Worm (Caenorhabditis elegans): ENCODE data around the gene hot-6.

hot-6 gene

DNA sequence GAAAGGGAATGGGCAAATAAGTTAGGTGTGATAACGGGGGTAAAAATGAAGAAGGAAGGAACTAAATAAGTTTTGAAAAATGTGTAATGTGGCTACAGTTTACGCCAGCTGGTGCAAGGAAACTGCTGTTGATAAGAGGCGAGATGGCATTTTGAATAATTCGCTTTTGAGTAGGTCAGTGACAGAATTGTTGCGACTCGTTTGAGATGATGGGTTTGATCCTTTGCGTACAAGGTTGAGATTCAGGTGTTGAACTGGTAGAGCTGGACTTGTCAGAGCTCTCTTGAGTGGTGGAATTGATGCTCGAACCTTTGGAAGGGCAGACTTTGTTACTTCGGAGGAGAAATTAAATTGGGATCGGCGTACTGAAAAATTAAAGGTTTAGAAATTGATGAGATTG, 10.9 kb downstream of the hot-6 start:
- TF ChIP-seq klf-2 (GFP tag; conservative IDR thresholded peaks at IDR 0.05) (no peak), cog-1 (tag; optimal IDR thresholded peaks at IDR 0.05) (no peak), tab-1 (GFP tag; IDR thresholded peaks at IDR 0.05) (no peak)

DNA sequence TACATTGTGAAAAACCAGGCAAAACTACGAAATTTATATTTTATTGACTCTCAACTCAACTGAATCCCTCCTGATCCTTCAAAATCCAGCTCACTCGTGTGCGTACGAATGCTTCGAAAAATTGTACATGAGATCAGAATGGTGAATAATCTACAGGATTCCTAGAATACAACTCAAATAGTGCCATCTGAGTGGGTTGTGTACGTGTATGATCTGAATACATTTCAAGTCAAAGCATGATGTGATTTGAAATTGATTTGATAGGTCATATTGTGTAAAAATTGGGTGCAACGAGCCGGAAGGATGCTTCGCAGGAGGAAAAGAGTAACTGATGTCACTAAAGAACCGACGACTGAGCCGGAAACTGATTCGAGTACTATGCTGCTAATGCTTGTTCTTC, 12.0 kb downstream of the hot-6 start:
- no peak for TF ChIP-seq klf-2 (GFP tag; conservative IDR thresholded peaks at IDR 0.05)

DNA sequence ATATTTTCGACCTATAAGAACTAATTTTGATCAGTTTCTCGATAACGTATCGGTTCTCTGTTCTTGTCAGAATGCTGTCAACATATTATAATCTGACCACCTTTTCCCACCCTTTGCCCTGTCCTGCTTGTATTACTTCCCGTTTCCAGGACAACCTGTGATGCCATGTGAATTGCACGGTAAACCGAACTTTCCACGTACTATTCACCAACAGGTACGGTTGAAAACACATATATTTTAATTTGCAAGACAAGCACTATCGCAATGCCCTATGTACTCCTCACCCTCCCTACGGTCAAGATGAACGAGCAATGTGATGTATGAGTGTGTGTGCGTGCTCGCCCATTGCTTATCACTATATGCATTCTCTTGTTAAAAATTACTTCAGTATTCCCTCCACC, 13.6 kb downstream of the hot-6 start:
- TF ChIP-seq ref-1 (GFP tag; conservative IDR thresholded peaks at IDR 0.05) (no peak), tab-1 (GFP tag; IDR thresholded peaks at IDR 0.05) (no peak), med-1 (GFP tag; optimal IDR thresholded peaks at IDR 0.05; ENCODE audit: insufficient read depth) (no peak), cog-1 (tag; optimal IDR thresholded peaks at IDR 0.05) (no peak)

DNA sequence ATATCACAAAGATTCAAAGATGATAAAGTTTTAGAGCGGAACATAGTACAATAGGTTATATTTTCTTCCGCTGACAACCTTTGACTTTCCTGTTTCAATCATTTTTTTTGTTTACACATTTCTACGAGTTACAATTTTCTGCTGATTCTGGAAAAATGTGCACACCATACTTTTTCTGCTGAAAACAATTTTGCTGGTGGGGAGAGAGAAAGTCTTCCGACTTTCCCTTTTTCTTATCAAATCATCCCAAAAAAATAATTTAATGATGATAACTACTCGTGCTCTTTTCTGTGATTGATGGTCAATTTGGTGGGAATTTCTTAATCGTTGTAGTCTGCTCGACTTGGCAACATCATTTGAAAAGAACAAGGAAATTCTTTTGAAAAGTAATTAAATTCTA, 15.1 kb downstream of the hot-6 start:
- no peak for TF ChIP-seq klf-2 (GFP tag; conservative IDR thresholded peaks at IDR 0.05)
- TF ChIP-seq tab-1 (GFP tag; IDR thresholded peaks at IDR 0.05): no peak
- TF ChIP-seq T22C8.4 (GFP tag; IDR thresholded peaks at IDR 0.05): no peak
- TF ChIP-seq med-1 (GFP tag; optimal IDR thresholded peaks at IDR 0.05; ENCODE audit: insufficient read depth): no peak
- no peak for TF ChIP-seq ztf-29 (GFP tag; IDR thresholded peaks at IDR 0.05)
- TF ChIP-seq cog-1 (tag; optimal IDR thresholded peaks at IDR 0.05): no peak
- TF ChIP-seq ztf-23 (GFP tag; IDR thresholded peaks at IDR 0.05): no peak
- TF ChIP-seq flt-1 (GFP tag; IDR thresholded peaks at IDR 0.05): no peak
- no peak for TF ChIP-seq ref-1 (GFP tag; conservative IDR thresholded peaks at IDR 0.05)

DNA sequence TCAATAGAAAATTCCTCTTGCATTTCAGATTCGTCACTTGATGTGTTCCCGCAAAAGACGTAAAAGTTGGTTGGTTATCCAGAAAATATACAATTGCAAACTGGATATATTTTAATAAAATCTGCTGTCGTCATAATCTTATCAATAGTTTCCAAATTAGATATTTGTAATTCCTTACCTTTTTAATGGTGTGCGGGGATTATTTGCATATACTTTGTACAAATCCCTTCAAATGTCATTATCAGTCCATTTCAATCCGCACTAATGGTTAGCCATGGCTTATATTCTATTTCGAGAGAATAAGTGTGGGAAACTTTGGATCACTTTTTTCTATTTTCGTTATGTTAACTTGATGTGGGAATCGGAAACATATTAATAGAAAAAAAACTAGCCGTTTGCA, 18.6 kb downstream of the hot-6 start:
- TF ChIP-seq cog-1 (tag; optimal IDR thresholded peaks at IDR 0.05) (no peak), tab-1 (GFP tag; IDR thresholded peaks at IDR 0.05) (no peak), ref-1 (GFP tag; conservative IDR thresholded peaks at IDR 0.05) (no peak), flt-1 (GFP tag; IDR thresholded peaks at IDR 0.05) (no peak), ztf-23 (GFP tag; IDR thresholded peaks at IDR 0.05) (no peak), ztf-29 (GFP tag; IDR thresholded peaks at IDR 0.05) (no peak), klf-2 (GFP tag; conservative IDR thresholded peaks at IDR 0.05) (no peak), T22C8.4 (GFP tag; IDR thresholded peaks at IDR 0.05) (no peak), med-1 (GFP tag; optimal IDR thresholded peaks at IDR 0.05; ENCODE audit: insufficient read depth) (no peak)

DNA sequence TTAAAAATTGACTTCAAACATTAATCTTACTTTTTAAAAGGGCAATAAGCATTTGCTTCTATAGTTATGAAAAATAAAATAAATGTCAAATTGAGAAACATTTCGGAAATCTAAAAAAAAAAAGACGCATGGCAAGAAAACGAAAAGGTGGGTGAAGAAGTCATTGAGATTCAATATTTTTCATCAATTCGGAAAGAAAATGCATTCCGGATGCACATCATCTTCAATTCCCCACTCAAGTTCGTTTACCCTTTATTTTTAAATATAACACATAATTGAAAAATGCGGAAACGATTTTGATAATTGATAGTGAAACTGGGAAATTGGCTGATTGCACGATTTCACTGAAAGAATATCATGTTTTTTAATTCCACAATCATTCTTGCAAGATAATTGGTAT, 20.3 kb downstream of the hot-6 start, which contains the start of gene F53B7.4:
Gene F53B7.4, minus strand, starts transcription at position 101 of the 400 bp plus-strand sequence.
- no peak for TF ChIP-seq T22C8.4 (GFP tag; IDR thresholded peaks at IDR 0.05)
- no peak for TF ChIP-seq ztf-23 (GFP tag; IDR thresholded peaks at IDR 0.05)
- no peak for TF ChIP-seq ref-1 (GFP tag; conservative IDR thresholded peaks at IDR 0.05)
- TF ChIP-seq flt-1 (GFP tag; IDR thresholded peaks at IDR 0.05): no peak
- TF ChIP-seq klf-2 (GFP tag; conservative IDR thresholded peaks at IDR 0.05): no peak
- no peak for TF ChIP-seq med-1 (GFP tag; optimal IDR thresholded peaks at IDR 0.05; ENCODE audit: insufficient read depth)
- no peak for TF ChIP-seq ztf-29 (GFP tag; IDR thresholded peaks at IDR 0.05)
- TF ChIP-seq cog-1 (tag; optimal IDR thresholded peaks at IDR 0.05): no peak

ce11 chrV:11000650-11001049, 22.1 kb downstream of the hot-6 start, which contains the start of gene isy-1:
Gene isy-1 (minus strand): TSS chrV:11000699.
- TF ChIP-seq ztf-29 (GFP tag; IDR thresholded peaks at IDR 0.05): no peak
- TF ChIP-seq ztf-23 (GFP tag; IDR thresholded peaks at IDR 0.05): peak; percentile 82
- TF ChIP-seq klf-2 (GFP tag; conservative IDR thresholded peaks at IDR 0.05): no peak

- no peak for TF ChIP-seq tab-1 (GFP tag; IDR thresholded peaks at IDR 0.05)
- no peak for TF ChIP-seq ztf-23 (GFP tag; IDR thresholded peaks at IDR 0.05)
- no peak for TF ChIP-seq ztf-29 (GFP tag; IDR thresholded peaks at IDR 0.05)
- TF ChIP-seq flt-1 (GFP tag; IDR thresholded peaks at IDR 0.05): no peak
- TF ChIP-seq ref-1 (GFP tag; conservative IDR thresholded peaks at IDR 0.05): no peak
- no peak for TF ChIP-seq T22C8.4 (GFP tag; IDR thresholded peaks at IDR 0.05)
- no peak for TF ChIP-seq med-1 (GFP tag; optimal IDR thresholded peaks at IDR 0.05; ENCODE audit: insufficient read depth)
- no peak for TF ChIP-seq klf-2 (GFP tag; conservative IDR thresholded peaks at IDR 0.05)
- no peak for TF ChIP-seq cog-1 (tag; optimal IDR thresholded peaks at IDR 0.05)
Observed at ce11 chrV:10998797-10999196, 23.9 kb downstream of the hot-6 start, which contains the start of gene F53B7.7. Gene F53B7.7 (plus strand): TSS chrV:10999097.

ce11 chrV:10991789-10992188, 30.9 kb downstream of the hot-6 start, which contains the start of gene frpr-9:
Gene frpr-9 (plus strand): TSS chrV:10992089.
- TF ChIP-seq med-1 (GFP tag; optimal IDR thresholded peaks at IDR 0.05; ENCODE audit: insufficient read depth) (no peak), T22C8.4 (GFP tag; IDR thresholded peaks at IDR 0.05) (no peak), ztf-23 (GFP tag; IDR thresholded peaks at IDR 0.05) (no peak), flt-1 (GFP tag; IDR thresholded peaks at IDR 0.05) (no peak), ztf-29 (GFP tag; IDR thresholded peaks at IDR 0.05) (no peak), tab-1 (GFP tag; IDR thresholded peaks at IDR 0.05) (no peak), ref-1 (GFP tag; conservative IDR thresholded peaks at IDR 0.05) (no peak), klf-2 (GFP tag; conservative IDR thresholded peaks at IDR 0.05) (no peak), cog-1 (tag; optimal IDR thresholded peaks at IDR 0.05) (no peak)

ce11 chrV:10981113-10981512, 41.6 kb downstream of the hot-6 start, which contains the start of gene fig-1:
Gene fig-1 (minus strand): TSS chrV:10981213.
- TF ChIP-seq ref-1 (GFP tag; conservative IDR thresholded peaks at IDR 0.05) (no peak), med-1 (GFP tag; optimal IDR thresholded peaks at IDR 0.05; ENCODE audit: insufficient read depth) (no peak), klf-2 (GFP tag; conservative IDR thresholded peaks at IDR 0.05) (no peak)

DNA sequence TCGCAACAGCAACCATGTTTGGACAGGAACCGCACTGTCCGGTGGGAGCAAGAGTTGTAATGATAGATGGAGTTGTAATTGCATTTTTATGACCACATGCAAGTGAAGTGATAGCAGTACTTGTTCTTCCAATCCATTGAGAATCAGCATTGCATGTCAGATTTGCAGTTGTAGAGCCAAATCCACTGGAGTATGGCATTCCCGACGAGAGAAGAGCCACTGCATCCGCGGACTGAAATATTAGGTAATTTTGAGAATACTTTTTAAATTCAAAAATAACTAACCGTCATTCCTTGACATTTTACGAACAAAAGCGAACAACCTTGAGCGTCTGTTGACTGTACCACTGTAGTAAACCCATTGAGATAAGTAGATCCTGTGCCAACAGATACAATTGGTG, 47.6 kb downstream of the hot-6 start:
- TF ChIP-seq klf-2 (GFP tag; conservative IDR thresholded peaks at IDR 0.05) (no peak), T22C8.4 (GFP tag; IDR thresholded peaks at IDR 0.05) (no peak), cog-1 (tag; optimal IDR thresholded peaks at IDR 0.05) (no peak), ref-1 (GFP tag; conservative IDR thresholded peaks at IDR 0.05) (no peak), tab-1 (GFP tag; IDR thresholded peaks at IDR 0.05) (no peak), med-1 (GFP tag; optimal IDR thresholded peaks at IDR 0.05; ENCODE audit: insufficient read depth) (no peak), ztf-23 (GFP tag; IDR thresholded peaks at IDR 0.05) (no peak), ztf-29 (GFP tag; IDR thresholded peaks at IDR 0.05) (no peak), flt-1 (GFP tag; IDR thresholded peaks at IDR 0.05) (no peak)
